Worm (Caenorhabditis elegans) whole organism, mixed stage, embryonic: ENCODE results near the gene irld-40.

Source experiments
- M03D4.4 ChIP-seq: sonication (generic microtip); optimal IDR thresholded peaks from 2 replicates; lab custom pipeline; 2017; ENCODE audit warnings: mild to moderate bottlenecking, missing genetic modification characterization, missing compliant biosample characterization
- bed-3 ChIP-seq: fragments of 200-800 bp; sonication (Bioruptor generic); optimal IDR thresholded peaks from 3 replicates; lab custom pipeline; 2018; ENCODE audit warnings: mild to moderate bottlenecking, missing genetic modification characterization, moderate library complexity, missing compliant biosample characterization
- ceh-39 ChIP-seq: fragments of 150-350 bp; optimal IDR thresholded peaks from 2 replicates; lab custom pipeline; 2014; ENCODE audit warnings: missing biosample characterization, missing genetic modification characterization
- ceh-43 ChIP-seq: fragments of 200-800 bp; sonication (Bioruptor generic); optimal IDR thresholded peaks from 2 replicates; lab custom pipeline; 2018; ENCODE audit warnings: mild to moderate bottlenecking, missing genetic modification characterization, moderate library complexity, missing compliant biosample characterization
- ceh-83 ChIP-seq: fragments of 200-800 bp; sonication (Bioruptor generic); optimal IDR thresholded peaks from 2 replicates; lab custom pipeline; 2018; ENCODE audit warnings: mild to moderate bottlenecking, missing genetic modification characterization, missing compliant biosample characterization
- ces-1 ChIP-seq: fragments of 150-350 bp; optimal IDR thresholded peaks from 2 replicates; lab custom pipeline; 2014; ENCODE audit warnings: missing biosample characterization, missing genetic modification reagents, missing genetic modification characterization
- cnd-1 ChIP-seq: fragments of 200-800 bp; sonication (Bioruptor generic); optimal IDR thresholded peaks from 2 replicates; lab custom pipeline; 2018; ENCODE audit warnings: mild to moderate bottlenecking, missing genetic modification characterization, missing compliant biosample characterization
- drap-1 ChIP-seq: fragments of 200-800 bp; sonication (Bioruptor generic); optimal IDR thresholded peaks from 3 replicates; lab custom pipeline; 2018; ENCODE audit warnings: mild to moderate bottlenecking, missing genetic modification characterization, missing compliant biosample characterization
- elt-3 ChIP-seq: fragments of 150-350 bp; optimal IDR thresholded peaks from 2 replicates; lab custom pipeline; 2014; ENCODE audit warnings: missing biosample characterization, missing genetic modification characterization
- flh-1 ChIP-seq: fragments of 200-800 bp; sonication (Bioruptor generic); optimal IDR thresholded peaks from 2 replicates; lab custom pipeline; 2018; ENCODE audit warnings: mild to moderate bottlenecking, missing genetic modification characterization, moderate library complexity, missing compliant biosample characterization
- ham-2 ChIP-seq: fragments of 200-800 bp; sonication (Bioruptor generic); optimal IDR thresholded peaks from 2 replicates; lab custom pipeline; 2018; ENCODE audit warnings: mild to moderate bottlenecking, missing genetic modification characterization, missing compliant biosample characterization
- hlh-1 ChIP-seq: fragments of 150-350 bp; optimal IDR thresholded peaks from 2 replicates; lab custom pipeline; 2014; ENCODE audit warnings: missing biosample characterization, missing genetic modification reagents, missing genetic modification characterization
- lin-13 ChIP-seq: fragments of 150-350 bp; optimal IDR thresholded peaks from 2 replicates; lab custom pipeline; 2014; ENCODE audit warnings: missing biosample characterization, missing genetic modification characterization
- lin-32 ChIP-seq: fragments of 200-800 bp; sonication (Bioruptor generic); optimal IDR thresholded peaks from 2 replicates; lab custom pipeline; 2018; ENCODE audit warnings: mild to moderate bottlenecking, missing genetic modification characterization, missing compliant biosample characterization
- lsy-2 ChIP-seq: fragments of 150-350 bp; optimal IDR thresholded peaks from 2 replicates; lab custom pipeline; 2014; ENCODE audit warnings: missing biosample characterization, missing genetic modification characterization
- mab-5 ChIP-seq: fragments of 150-350 bp; optimal IDR thresholded peaks from 2 replicates; lab custom pipeline; 2014; ENCODE audit warnings: missing biosample characterization, missing genetic modification characterization
- mep-1 ChIP-seq: fragments of 150-350 bp; optimal IDR thresholded peaks from 2 replicates; lab custom pipeline; 2017; ENCODE audit warnings: missing biosample characterization, missing genetic modification reagents, missing genetic modification characterization, inconsistent platforms
- mls-2 ChIP-seq: sonication (generic microtip); optimal IDR thresholded peaks from 2 replicates; lab custom pipeline; 2016; ENCODE audit warnings: mild to moderate bottlenecking, missing genetic modification characterization, moderate library complexity, missing compliant biosample characterization
- nhr-12 ChIP-seq: fragments of 150-350 bp; optimal IDR thresholded peaks from 2 replicates; lab custom pipeline; 2014; ENCODE audit warnings: missing biosample characterization, missing genetic modification characterization
- nhr-2 ChIP-seq: fragments of 150-350 bp; optimal IDR thresholded peaks from 2 replicates; lab custom pipeline; 2014; ENCODE audit warnings: missing biosample characterization, missing genetic modification characterization
- nhr-237 ChIP-seq: fragments of 150-350 bp; optimal IDR thresholded peaks from 2 replicates; lab custom pipeline; 2014; ENCODE audit warnings: missing biosample characterization, missing genetic modification characterization
- nhr-28 ChIP-seq: fragments of 150-350 bp; optimal IDR thresholded peaks from 2 replicates; lab custom pipeline; 2014; ENCODE audit warnings: missing biosample characterization, missing genetic modification characterization
- nhr-76 ChIP-seq: sonication (generic microtip); optimal IDR thresholded peaks from 2 replicates; lab custom pipeline; 2017; ENCODE audit warnings: missing biosample characterization, missing genetic modification characterization
- pha-4 ChIP-seq: fragments of 150-350 bp; optimal IDR thresholded peaks from 2 replicates; lab custom pipeline; 2018; ENCODE audit warnings: missing biosample characterization, missing genetic modification reagents, missing genetic modification characterization
- sem-2 ChIP-seq: fragments of 200-800 bp; sonication (Bioruptor generic); optimal IDR thresholded peaks from 2 replicates; lab custom pipeline; 2018; ENCODE audit warnings: mild to moderate bottlenecking, missing genetic modification characterization, missing compliant biosample characterization
- snpc-4 ChIP-seq: fragments of 150-350 bp; optimal IDR thresholded peaks from 2 replicates; lab custom pipeline; 2014; ENCODE audit warnings: missing biosample characterization, missing genetic modification characterization
- sptf-1 ChIP-seq: sonication (generic microtip); optimal IDR thresholded peaks from 2 replicates; lab custom pipeline; 2017; ENCODE audit warnings: mild to moderate bottlenecking, missing genetic modification characterization, moderate library complexity, missing compliant biosample characterization
- tbx-8 ChIP-seq: fragments of 200-800 bp; sonication (Bioruptor generic); optimal IDR thresholded peaks from 2 replicates; lab custom pipeline; 2018; ENCODE audit warnings: mild to moderate bottlenecking, missing genetic modification characterization, moderate library complexity, missing compliant biosample characterization
- unc-120 ChIP-seq: sonication (generic microtip); optimal IDR thresholded peaks from 2 replicates; lab custom pipeline; 2017; ENCODE audit warnings: missing genetic modification characterization, missing compliant biosample characterization; ENCODE audit not compliant: poor library complexity, severe bottlenecking
- unc-39 ChIP-seq: fragments of 150-350 bp; optimal IDR thresholded peaks from 2 replicates; lab custom pipeline; 2014; ENCODE audit warnings: missing biosample characterization, missing genetic modification characterization
- unc-62 ChIP-seq: fragments of 150-350 bp; optimal IDR thresholded peaks from 2 replicates; lab custom pipeline; 2014; ENCODE audit warnings: missing biosample characterization, missing genetic modification reagents, missing genetic modification characterization
- zip-8 ChIP-seq: fragments of 150-350 bp; optimal IDR thresholded peaks from 2 replicates; lab custom pipeline; 2014; ENCODE audit warnings: missing biosample characterization, missing genetic modification characterization
- ztf-11 ChIP-seq: fragments of 150-350 bp; optimal IDR thresholded peaks from 2 replicates; lab custom pipeline; 2014; ENCODE audit warnings: missing biosample characterization, missing genetic modification characterization

The irld-40 gene

DNA sequence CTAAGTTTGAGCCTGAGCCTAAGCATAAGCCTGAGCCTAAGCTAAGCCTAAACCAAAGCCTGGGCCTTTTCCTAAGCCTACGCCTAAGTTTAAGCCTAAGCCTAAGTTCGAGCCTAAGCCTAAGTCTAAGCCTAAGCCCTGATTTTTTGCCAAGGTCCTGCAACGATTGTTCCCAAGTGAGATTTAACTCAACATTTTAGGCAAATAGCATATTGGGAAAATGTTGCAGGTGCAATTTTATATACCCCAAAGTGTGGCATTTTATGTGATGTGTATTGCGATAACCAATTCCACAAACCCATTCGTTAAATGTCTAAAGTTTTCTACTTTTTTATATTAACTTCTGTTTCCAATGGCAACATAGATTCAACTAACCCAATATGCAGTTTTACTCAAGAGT, at the start of gene irld-40:
irld-40 (plus strand) TSS at position 301 of the 400 bp plus-strand sequence.
- TF ChIP-seq ceh-83, result no peak
- TF ChIP-seq M03D4.4 (tag; lab: Kevin White, UChicago), result no peak
- TF ChIP-seq hlh-1 (tag; lab: Kevin White, UChicago), result no peak

DNA sequence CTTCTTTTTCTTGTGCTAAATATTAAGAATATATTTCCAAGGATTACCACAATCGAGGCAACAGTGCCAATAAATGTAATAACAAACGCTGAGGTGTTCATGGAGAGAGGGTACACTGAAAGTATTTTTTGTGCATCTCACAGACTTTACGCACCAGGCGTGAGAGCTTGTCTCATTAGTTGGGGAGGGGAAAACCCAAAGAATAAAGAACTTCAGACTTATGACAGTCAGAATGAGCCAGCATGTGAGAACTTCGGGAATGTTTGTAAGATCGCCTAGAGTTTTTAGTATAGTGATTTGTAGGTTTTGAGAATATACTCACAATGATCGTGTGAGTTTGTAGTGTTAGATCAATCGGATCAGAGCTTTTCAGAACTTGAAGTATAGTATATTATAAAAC, 47.6 kb upstream of the irld-40 start, which contains the start of gene srbc-41:
srbc-41 (minus strand) TSS at position 101 of the 400 bp plus-strand sequence.
- no peak for TF ChIP-seq ztf-11

DNA sequence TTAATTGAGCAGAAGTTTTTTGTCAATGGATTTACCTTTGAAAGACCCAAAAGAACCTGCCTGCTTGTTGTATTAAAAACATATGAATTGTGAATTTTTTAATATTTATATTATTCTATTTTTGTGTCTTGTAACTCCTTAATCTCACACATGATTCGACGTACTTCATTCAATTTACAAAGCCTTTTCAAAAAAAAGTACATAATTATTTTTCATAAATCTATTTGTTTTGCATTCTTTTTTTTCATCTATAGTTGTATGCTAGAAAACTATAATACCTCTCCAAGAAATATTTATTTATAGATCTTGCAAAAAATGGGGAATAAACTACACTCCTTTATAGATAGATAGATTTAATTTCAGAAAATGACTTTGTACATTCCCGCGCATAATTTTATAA, 43.6 kb upstream of the irld-40 start, which contains the start of gene nhr-179:
nhr-179 (minus strand) TSS at position 101 of the 400 bp plus-strand sequence.
- TF ChIP-seq sem-2 (GFP tag; lab: Kevin White, UChicago), result no peak
- no peak for TF ChIP-seq lsy-2 (tag; lab: Kevin White, UChicago)
- no peak for TF ChIP-seq ham-2 (GFP tag; lab: Kevin White, UChicago)
- TF ChIP-seq ceh-39 (tag; lab: Kevin White, UChicago), result no peak
- no peak for TF ChIP-seq lin-13
- TF ChIP-seq hlh-1 (tag; lab: Kevin White, UChicago), result no peak
- no peak for TF ChIP-seq elt-3 (tag; lab: Kevin White, UChicago)
- TF ChIP-seq nhr-2 (tag; lab: Kevin White, UChicago), result no peak
- TF ChIP-seq lin-32, result no peak
- TF ChIP-seq bed-3 (GFP tag; lab: Kevin White, UChicago), result no peak
- TF ChIP-seq zip-8 (tag; lab: Kevin White, UChicago), result no peak
- TF ChIP-seq tbx-8 (GFP tag; lab: Kevin White, UChicago), result no peak
- no peak for TF ChIP-seq ztf-11
- no peak for TF ChIP-seq pha-4 (tag; lab: Kevin White, UChicago)
- TF ChIP-seq drap-1 (GFP tag; lab: Kevin White, UChicago), result no peak
- TF ChIP-seq snpc-4, result no peak
- TF ChIP-seq M03D4.4 (tag; lab: Kevin White, UChicago), result no peak
- no peak for TF ChIP-seq nhr-12 (tag; lab: Kevin White, UChicago)
- TF ChIP-seq nhr-28 (tag; lab: Kevin White, UChicago), result no peak
- TF ChIP-seq, all 35 proteins: peak for 0

DNA sequence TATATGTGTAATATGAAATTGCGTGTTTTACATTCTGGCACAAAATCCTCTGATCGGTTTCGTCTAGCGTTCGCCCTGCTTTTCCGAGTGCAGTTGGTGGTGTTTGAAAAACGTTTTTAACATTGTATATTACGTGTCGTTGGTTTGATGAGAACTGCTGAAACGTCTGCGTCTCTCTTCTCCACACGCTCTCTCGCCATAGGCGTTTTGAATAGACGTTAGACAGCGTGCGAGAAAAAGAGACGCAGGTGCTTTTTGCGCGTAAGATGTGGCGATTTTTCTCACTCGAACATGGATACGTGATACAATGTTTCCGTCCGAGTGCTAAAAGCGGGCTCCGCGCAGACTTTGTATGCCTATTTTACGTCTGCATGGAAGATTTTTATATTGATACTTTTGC, 41.8 kb upstream of the irld-40 start:
- TF ChIP-seq bed-3 (GFP tag; lab: Kevin White, UChicago), result no peak
- TF ChIP-seq ceh-83, result no peak
- TF ChIP-seq mls-2 (tag; lab: Kevin White, UChicago), result no peak
- no peak for TF ChIP-seq elt-3 (tag; lab: Kevin White, UChicago)
- no peak for TF ChIP-seq flh-1 (GFP tag; lab: Kevin White, UChicago)
- no peak for TF ChIP-seq hlh-1 (tag; lab: Kevin White, UChicago)
- no peak for TF ChIP-seq drap-1 (GFP tag; lab: Kevin White, UChicago)
- no peak for TF ChIP-seq nhr-28 (tag; lab: Kevin White, UChicago)
- no peak for TF ChIP-seq mab-5 (tag; lab: Kevin White, UChicago)
- no peak for TF ChIP-seq unc-120 (tag; lab: Kevin White, UChicago)
- TF ChIP-seq zip-8 (tag; lab: Kevin White, UChicago), result no peak
- TF ChIP-seq ces-1, result no peak
- TF ChIP-seq ceh-39 (tag; lab: Kevin White, UChicago), result no peak
- no peak for TF ChIP-seq nhr-12 (tag; lab: Kevin White, UChicago)
- TF ChIP-seq mep-1, result no peak
- TF ChIP-seq snpc-4, result no peak
- TF ChIP-seq unc-62, result no peak
- no peak for TF ChIP-seq M03D4.4 (tag; lab: Kevin White, UChicago)
- TF ChIP-seq nhr-237 (tag; lab: Kevin White, UChicago), result no peak
- TF ChIP-seq unc-39 (tag; lab: Kevin White, UChicago), result no peak

DNA sequence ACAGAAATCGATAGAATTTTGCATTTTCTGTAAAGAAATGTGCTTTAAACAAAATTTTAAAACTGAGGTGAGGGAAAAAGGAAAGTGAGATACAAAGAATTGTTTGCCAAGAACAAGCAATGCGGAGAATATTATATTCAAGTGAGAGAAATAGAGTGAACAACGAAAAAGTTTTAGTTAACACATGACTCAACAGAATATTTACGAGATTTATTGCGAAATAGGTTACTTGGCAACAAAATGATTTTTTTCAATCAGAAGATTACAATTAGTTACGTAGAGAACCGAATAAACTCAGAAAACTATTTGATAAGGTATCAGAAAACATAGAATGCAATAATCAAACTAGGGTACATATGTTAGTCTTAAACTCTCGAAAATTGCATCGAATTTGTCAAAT, 40.9 kb upstream of the irld-40 start, which contains the start of gene nhr-117:
nhr-117 (minus strand) TSS at position 27 of the 400 bp plus-strand sequence.
- TF ChIP-seq nhr-237 (tag; lab: Kevin White, UChicago), result no peak
- TF ChIP-seq unc-39 (tag; lab: Kevin White, UChicago), result no peak
- no peak for TF ChIP-seq flh-1 (GFP tag; lab: Kevin White, UChicago)
- no peak for TF ChIP-seq nhr-76 (tag; lab: Kevin White, UChicago)
- no peak for TF ChIP-seq mls-2 (tag; lab: Kevin White, UChicago)

DNA sequence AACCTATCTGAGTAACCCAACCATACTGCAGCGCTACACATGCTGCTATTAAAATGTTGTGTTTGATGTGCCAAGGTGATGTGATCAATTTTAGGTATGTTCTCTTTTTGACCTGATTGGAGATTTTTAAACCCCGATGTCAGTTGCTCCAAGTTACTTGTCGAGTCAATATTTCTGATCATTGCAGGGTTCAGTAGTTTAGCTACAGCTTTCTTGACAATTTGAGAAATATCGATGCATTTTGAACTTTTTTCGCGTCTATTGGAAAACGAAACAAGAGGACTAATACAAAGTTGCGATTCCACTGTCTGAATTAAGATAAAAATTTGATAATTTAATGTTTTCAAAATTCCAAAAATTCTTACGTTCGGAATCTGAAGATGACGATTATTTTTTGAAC, 38.9 kb upstream of the irld-40 start:
- TF ChIP-seq unc-62 (no peak), ces-1 (no peak), ceh-43 (GFP tag; lab: Kevin White, UChicago) (no peak), unc-39 (tag; lab: Kevin White, UChicago) (no peak), zip-8 (tag; lab: Kevin White, UChicago) (no peak), nhr-76 (tag; lab: Kevin White, UChicago) (no peak), cnd-1 (tag; lab: Kevin White, UChicago) (no peak), mls-2 (tag; lab: Kevin White, UChicago) (no peak), nhr-28 (tag; lab: Kevin White, UChicago) (no peak), nhr-12 (tag; lab: Kevin White, UChicago) (no peak), mab-5 (tag; lab: Kevin White, UChicago) (no peak), pha-4 (tag; lab: Kevin White, UChicago) (no peak), ham-2 (GFP tag; lab: Kevin White, UChicago) (no peak), sptf-1 (tag; lab: Kevin White, UChicago) (no peak), flh-1 (GFP tag; lab: Kevin White, UChicago) (no peak), sem-2 (GFP tag; lab: Kevin White, UChicago) (no peak)
